Worm (Caenorhabditis elegans) whole organism, young adult: ENCODE data around the gene klp-7.

Source experiments
- B0261.1 ChIP-seq: sonication (generic microtip); optimal IDR thresholded peaks from 2 replicates; lab custom pipeline; 2016; ENCODE audit warnings: mild to moderate bottlenecking, missing genetic modification characterization, moderate library complexity, missing compliant biosample characterization
- C06A6.2 ChIP-seq: fragments of 200-800 bp; sonication (Bioruptor generic); conservative IDR thresholded peaks from 2 replicates; pipeline ENCODE4 v1.3.6; 2022; ENCODE audit warnings: missing genetic modification characterization, missing compliant biosample characterization
- F10E7.11 ChIP-seq: sonication (generic microtip); optimal IDR thresholded peaks from 2 replicates; lab custom pipeline; 2017; ENCODE audit warnings: mild to moderate bottlenecking, missing genetic modification characterization, moderate library complexity, missing compliant biosample characterization
- F57A8.1 ChIP-seq: fragments of 200-800 bp; sonication (Bioruptor generic); optimal IDR thresholded peaks from 2 replicates; lab custom pipeline; 2018; ENCODE audit warnings: mild to moderate bottlenecking, missing genetic modification characterization, moderate library complexity, missing compliant biosample characterization
- K12H6.12 ChIP-seq: fragments of 200-800 bp; sonication (Bioruptor generic); optimal IDR thresholded peaks from 2 replicates; lab custom pipeline; 2018; ENCODE audit warnings: mild to moderate bottlenecking, missing genetic modification characterization, missing compliant biosample characterization
- T07F8.4 ChIP-seq: sonication (generic microtip); optimal IDR thresholded peaks from 2 replicates; lab custom pipeline; 2016; ENCODE audit warnings: mild to moderate bottlenecking, missing genetic modification characterization, moderate library complexity, missing compliant biosample characterization
- Y53F4B.3 ChIP-seq: fragments of 200-800 bp; sonication (Bioruptor generic); IDR thresholded peaks from 2 replicates; pipeline ENCODE4 v1.3.6; 2022; ENCODE audit warnings: missing genetic modification reagents, missing genetic modification characterization, missing compliant biosample characterization
- Y53G8AR.9 ChIP-seq: fragments of 200-800 bp; sonication (Bioruptor generic); conservative IDR thresholded peaks from 2 replicates; pipeline ENCODE4 v1.3.6; 2022; ENCODE audit warnings: missing genetic modification reagents, missing genetic modification characterization, missing compliant biosample characterization
- ZK185.1 ChIP-seq: sonication (generic microtip); optimal IDR thresholded peaks from 2 replicates; lab custom pipeline; 2016; ENCODE audit warnings: mild to moderate bottlenecking, missing genetic modification characterization, missing compliant biosample characterization; ENCODE audit not compliant: poor library complexity, severe bottlenecking
- aptf-3 ChIP-seq: fragments of 200-800 bp; sonication (Bioruptor generic); IDR thresholded peaks from 2 replicates; pipeline ENCODE4 v1.3.6; 2022; ENCODE audit warnings: missing genetic modification characterization, missing compliant biosample characterization
- bed-1 ChIP-seq: fragments of 200-800 bp; sonication (Bioruptor generic); IDR thresholded peaks from 2 replicates; pipeline ENCODE4 v1.3.6; 2022; ENCODE audit warnings: missing genetic modification reagents, missing genetic modification characterization, missing compliant biosample characterization
- ccch-3 ChIP-seq: fragments of 200-800 bp; sonication (Bioruptor generic); optimal IDR thresholded peaks from 2 replicates; lab custom pipeline; 2018; ENCODE audit warnings: mild to moderate bottlenecking, missing genetic modification characterization, missing compliant biosample characterization
- cebp-1 ChIP-seq, 2 experiments: fragments of 200-800 bp in 1 of 2; sonication (Bioruptor generic) in 1 of 2; sonication (generic microtip) in 1 of 2; IDR thresholded peaks in 1 of 2; optimal IDR thresholded peaks in 1 of 2; 2 replicates each; pipeline versions ENCODE4 v1.3.6 to Lab custom; 2017 to 2022; ENCODE audit warnings: missing compliant biosample characterization in 2 of 2, missing genetic modification characterization in 2 of 2, mild to moderate bottlenecking in 1 of 2, missing genetic modification reagents in 1 of 2, moderate library complexity in 1 of 2
- ceh-58 ChIP-seq: fragments of 200-800 bp; sonication (Bioruptor generic); IDR thresholded peaks from 2 replicates; pipeline ENCODE4 v1.3.6; 2022; ENCODE audit warnings: missing genetic modification characterization, missing compliant biosample characterization
- ceh-79 ChIP-seq: sonication (generic microtip); optimal IDR thresholded peaks from 2 replicates; lab custom pipeline; 2017; ENCODE audit warnings: mild to moderate bottlenecking, missing genetic modification characterization, missing compliant biosample characterization
- chd-7 ChIP-seq: sonication (generic microtip); optimal IDR thresholded peaks from 2 replicates; lab custom pipeline; 2016; ENCODE audit warnings: mild to moderate bottlenecking, missing genetic modification characterization, moderate library complexity, missing compliant biosample characterization
- dpl-1 ChIP-seq: fragments of 150-350 bp; optimal IDR thresholded peaks from 2 replicates; lab custom pipeline; 2014; ENCODE audit warnings: missing biosample characterization, missing genetic modification reagents, missing genetic modification characterization
- egl-44 ChIP-seq: fragments of 200-800 bp; sonication (Bioruptor generic); IDR thresholded peaks from 2 replicates; pipeline ENCODE4 v1.3.6; 2022; ENCODE audit warnings: missing genetic modification reagents, missing genetic modification characterization, missing compliant biosample characterization
- ets-4 ChIP-seq: fragments of 200-800 bp; sonication (Bioruptor generic); optimal IDR thresholded peaks from 2 replicates; lab custom pipeline; 2018; ENCODE audit warnings: mild to moderate bottlenecking, missing genetic modification characterization, missing compliant biosample characterization
- hmg-1.2 ChIP-seq: fragments of 200-800 bp; sonication (Bioruptor generic); IDR thresholded peaks from 2 replicates; pipeline ENCODE4 v1.3.6; 2022; ENCODE audit warnings: missing genetic modification reagents, missing genetic modification characterization, missing compliant biosample characterization
- hrde-1 ChIP-seq: sonication (generic microtip); optimal IDR thresholded peaks from 2 replicates; lab custom pipeline; 2016; ENCODE audit warnings: missing genetic modification characterization, mild to moderate bottlenecking, missing compliant biosample characterization, moderate library complexity, missing genotype, missing genetic modification reagents, borderline replicate concordance
- lag-1 ChIP-seq: fragments of 200-800 bp; sonication (Bioruptor generic); IDR thresholded peaks from 2 replicates; pipeline ENCODE4 v1.3.6; 2022; ENCODE audit warnings: missing genetic modification reagents, missing genetic modification characterization, missing compliant biosample characterization
- lin-26 ChIP-seq: fragments of 200-800 bp; sonication (Bioruptor generic); IDR thresholded peaks from 2 replicates; pipeline ENCODE4 v1.3.6; 2022; ENCODE audit warnings: missing genetic modification reagents, missing genetic modification characterization, missing compliant biosample characterization
- lir-1 ChIP-seq: fragments of 200-800 bp; sonication (Bioruptor generic); conservative IDR thresholded peaks from 2 replicates; pipeline ENCODE4 v1.3.6; 2022; ENCODE audit warnings: missing genetic modification reagents, missing genetic modification characterization, missing compliant biosample characterization
- madf-3 ChIP-seq: fragments of 200-800 bp; sonication (Bioruptor generic); IDR thresholded peaks from 2 replicates; pipeline ENCODE4 v1.3.6; 2022; ENCODE audit warnings: missing genetic modification reagents, missing genetic modification characterization, missing compliant biosample characterization
- madf-6 ChIP-seq: fragments of 200-800 bp; sonication (Bioruptor generic); IDR thresholded peaks from 2 replicates; pipeline ENCODE4 v1.3.6; 2022; ENCODE audit warnings: missing genetic modification reagents, missing genetic modification characterization, missing compliant biosample characterization
- nhr-120 ChIP-seq: fragments of 200-800 bp; sonication (Bioruptor generic); IDR thresholded peaks from 2 replicates; pipeline ENCODE4 v1.3.6; 2022; ENCODE audit warnings: missing genetic modification characterization, missing compliant biosample characterization
- nhr-179 ChIP-seq: sonication (generic microtip); optimal IDR thresholded peaks from 2 replicates; lab custom pipeline; 2016; ENCODE audit warnings: mild to moderate bottlenecking, missing genetic modification characterization, missing compliant biosample characterization
- nhr-80 ChIP-seq: sonication (generic microtip); optimal IDR thresholded peaks from 2 replicates; lab custom pipeline; 2016; ENCODE audit warnings: missing genetic modification characterization, missing compliant biosample characterization
- pbrm-1 ChIP-seq: fragments of 200-800 bp; sonication (Bioruptor generic); IDR thresholded peaks from 2 replicates; pipeline ENCODE4 v1.3.6; 2022; ENCODE audit warnings: missing genetic modification reagents, missing genetic modification characterization, missing compliant biosample characterization
- pha-4 ChIP-seq: fragments of 150-350 bp; sonication (generic microtip); optimal IDR thresholded peaks from 2 replicates; lab custom pipeline; 2014; ENCODE audit warnings: missing biosample characterization, missing genetic modification reagents, missing genetic modification characterization
- rcor-1 ChIP-seq: fragments of 200-800 bp; sonication (Bioruptor generic); IDR thresholded peaks from 2 replicates; pipeline ENCODE4 v1.3.6; 2022; ENCODE audit warnings: missing genetic modification reagents, missing genetic modification characterization, missing compliant biosample characterization
- rec-8 ChIP-seq, 2 experiments: sonication (generic microtip); optimal IDR thresholded peaks; 2 replicates each; lab custom pipeline; 2016; ENCODE audit warnings: mild to moderate bottlenecking in 2 of 2, missing genetic modification characterization in 2 of 2, missing genetic modification reagents in 2 of 2, missing genotype in 2 of 2, missing biosample characterization in 1 of 2, missing compliant biosample characterization in 1 of 2, moderate library complexity in 1 of 2
- snpc-3.4 ChIP-seq: sonication (generic microtip); optimal IDR thresholded peaks from 2 replicates; lab custom pipeline; 2017; ENCODE audit warnings: missing genetic modification characterization, mild to moderate bottlenecking, missing compliant biosample characterization, antibody characterized with exemption, moderate library complexity, missing genotype, missing genetic modification reagents
- tbp1 ChIP-seq: fragments of 200-800 bp; sonication (Bioruptor generic); optimal IDR thresholded peaks from 2 replicates; lab custom pipeline; 2018; ENCODE audit warnings: mild to moderate bottlenecking, missing genetic modification characterization, missing compliant biosample characterization
- ztf-22 ChIP-seq: fragments of 200-800 bp; sonication (Bioruptor generic); optimal IDR thresholded peaks from 2 replicates; lab custom pipeline; 2018; ENCODE audit warnings: mild to moderate bottlenecking, missing genetic modification characterization, moderate library complexity, missing compliant biosample characterization
- ztf-26 ChIP-seq: sonication (generic microtip); optimal IDR thresholded peaks from 2 replicates; lab custom pipeline; 2017; ENCODE audit warnings: missing genetic modification characterization, missing compliant biosample characterization
- ztf-28 ChIP-seq: fragments of 200-800 bp; sonication (Bioruptor generic); IDR thresholded peaks from 2 replicates; pipeline ENCODE4 v1.3.6; 2022; ENCODE audit warnings: missing genetic modification reagents, missing genetic modification characterization, missing compliant biosample characterization

klp-7 gene

DNA sequence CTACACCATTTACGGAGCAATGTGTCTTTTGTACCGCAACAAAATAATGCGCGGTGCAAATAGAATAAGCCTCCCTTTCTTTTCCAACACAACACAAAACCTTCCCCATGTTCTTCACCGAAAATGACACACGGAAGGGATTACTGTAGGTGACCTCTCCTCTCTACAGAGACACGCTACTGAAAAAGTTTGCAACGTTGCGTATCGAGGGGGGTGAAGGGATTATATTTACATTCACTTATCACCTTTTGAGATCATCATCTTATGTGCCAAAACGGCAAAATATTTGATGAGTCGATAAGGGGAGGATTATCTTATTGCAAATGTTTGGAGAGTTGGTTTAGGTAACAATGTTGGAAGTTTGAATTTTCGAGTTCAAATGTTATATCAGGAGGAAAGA lies 22.7 kb upstream of the klp-7 start:
- TF ChIP-seq ets-4 (no peak), hrde-1 (tag; lab: Kevin White, UChicago) (no peak), ceh-58 (GFP tag; lab: Robert Waterston, UW) (no peak), lag-1 (GFP tag; lab: Robert Waterston, UW) (no peak), nhr-80 (tag; lab: Kevin White, UChicago) (peak; percentile 0)
- TF ChIP-seq, all 124 proteins: peak for 1

DNA sequence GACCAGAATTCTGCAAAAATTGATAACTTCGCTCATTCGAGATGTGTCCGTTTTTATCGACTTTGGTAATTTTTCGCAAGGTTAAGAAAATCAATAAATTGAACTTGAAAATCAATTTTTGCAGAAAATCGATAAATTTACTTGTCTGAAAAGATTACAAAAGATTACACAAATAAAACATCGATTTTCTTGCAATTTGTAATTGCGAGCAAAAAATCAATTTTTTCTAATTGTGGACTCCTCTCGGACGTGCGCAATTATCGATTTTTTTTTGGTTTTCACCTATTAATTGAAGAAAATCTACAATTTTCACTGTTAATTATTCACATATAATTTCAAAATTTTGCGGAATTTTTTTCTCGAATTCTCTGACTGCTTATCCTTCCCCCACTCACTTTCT lies 14.5 kb upstream of the klp-7 start:
- no peak for TF ChIP-seq egl-44 (GFP tag; lab: Robert Waterston, UW)
- TF ChIP-seq madf-6, result no peak
- no peak for TF ChIP-seq aptf-3 (GFP tag; lab: Robert Waterston, UW)
- TF ChIP-seq ceh-79, result no peak
- no peak for TF ChIP-seq F57A8.1 (GFP tag; lab: Kevin White, UChicago)
- TF ChIP-seq F10E7.11 (tag; lab: Kevin White, UChicago), result no peak
- no peak for TF ChIP-seq madf-3 (GFP tag; lab: Robert Waterston, UW)
- TF ChIP-seq rcor-1 (GFP tag; lab: Robert Waterston, UW), result no peak
- TF ChIP-seq B0261.1, result no peak
- no peak for TF ChIP-seq ztf-22
- no peak for TF ChIP-seq ZK185.1 (tag; lab: Kevin White, UChicago)
- TF ChIP-seq snpc-3.4, result no peak
- no peak for TF ChIP-seq pbrm-1 (GFP tag; lab: Robert Waterston, UW)
- no peak for TF ChIP-seq lin-26

ce11 chrIII:10794049-10794448 lies 11.7 kb upstream of the klp-7 start, which contains the start of gene clec-163:
Gene clec-163, plus strand, starts transcription at chrIII:10794349.
- no peak for TF ChIP-seq ztf-26 (tag; lab: Kevin White, UChicago)
- TF ChIP-seq hmg-1.2 (GFP tag; lab: Robert Waterston, UW), result no peak
- TF ChIP-seq rec-8 (tag; optimal IDR thresholded peaks at IDR 0.05; lab: Kevin White, UChicago), result no peak
- no peak for TF ChIP-seq bed-1
- no peak for TF ChIP-seq ztf-28 (GFP tag; lab: Robert Waterston, UW)
- no peak for TF ChIP-seq cebp-1 (GFP tag; IDR thresholded peaks at IDR 0.05; lab: Robert Waterston, UW)
- no peak for TF ChIP-seq cebp-1 (tag; optimal IDR thresholded peaks at IDR 0.05; lab: Kevin White, UChicago)
- TF ChIP-seq Y53G8AR.9 (GFP tag; lab: Robert Waterston, UW), result no peak
- TF ChIP-seq nhr-120 (GFP tag; lab: Robert Waterston, UW), result no peak
- TF ChIP-seq lir-1 (GFP tag; lab: Robert Waterston, UW), result no peak
- no peak for TF ChIP-seq C06A6.2 (GFP tag; lab: Robert Waterston, UW)
- TF ChIP-seq chd-7 (tag; lab: Kevin White, UChicago), result no peak
- TF ChIP-seq dpl-1, result no peak
- TF ChIP-seq nhr-179 (tag; lab: Kevin White, UChicago), result no peak
- no peak for TF ChIP-seq K12H6.12 (tag; lab: Kevin White, UChicago)
- TF ChIP-seq F10E7.11 (tag; lab: Kevin White, UChicago), result no peak
- no peak for TF ChIP-seq Y53F4B.3 (GFP tag; lab: Robert Waterston, UW)
- TF ChIP-seq tbp1 (GFP tag; lab: Kevin White, UChicago), result no peak
- no peak for TF ChIP-seq ccch-3 (GFP tag; lab: Kevin White, UChicago)
- TF ChIP-seq pha-4 (tag; lab: Kevin White, UChicago), result no peak
- TF ChIP-seq T07F8.4 (tag; lab: Kevin White, UChicago), result no peak
